Worm (Caenorhabditis elegans) whole organism, young adult: ENCODE data around the gene swan-2.

Experiments used
- B0035.1 ChIP-seq: sonication (generic microtip); optimal IDR thresholded peaks from 2 replicates; lab custom pipeline; 2016; ENCODE audit warnings: missing genetic modification characterization, mild to moderate bottlenecking, missing compliant biosample characterization, missing genotype, missing genetic modification reagents
- B0261.1 ChIP-seq: sonication (generic microtip); optimal IDR thresholded peaks from 2 replicates; lab custom pipeline; 2016; ENCODE audit warnings: mild to moderate bottlenecking, missing genetic modification characterization, moderate library complexity, missing compliant biosample characterization
- F22D6.2 ChIP-seq: sonication (generic microtip); optimal IDR thresholded peaks from 2 replicates; lab custom pipeline; 2016; ENCODE audit warnings: mild to moderate bottlenecking, missing genetic modification characterization, missing compliant biosample characterization
- F49E8.2 ChIP-seq: sonication (generic microtip); optimal IDR thresholded peaks from 3 replicates; lab custom pipeline; 2017; ENCODE audit warnings: missing genetic modification characterization, mild to moderate bottlenecking, missing compliant biosample characterization, antibody characterized with exemption, moderate library complexity; ENCODE audit not compliant: insufficient read depth
- F52B5.7 ChIP-seq: sonication (generic microtip); optimal IDR thresholded peaks from 2 replicates; lab custom pipeline; 2016; ENCODE audit warnings: mild to moderate bottlenecking, missing genetic modification characterization, missing compliant biosample characterization
- K12H6.12 ChIP-seq: fragments of 200-800 bp; sonication (Bioruptor generic); optimal IDR thresholded peaks from 2 replicates; lab custom pipeline; 2018; ENCODE audit warnings: mild to moderate bottlenecking, missing genetic modification characterization, missing compliant biosample characterization
- Y56A3A.18 ChIP-seq: fragments of 200-800 bp; sonication (Bioruptor generic); IDR thresholded peaks from 2 replicates; pipeline ENCODE4 v1.3.6; 2022; ENCODE audit warnings: missing genetic modification reagents, missing genetic modification characterization, missing compliant biosample characterization
- Y67H2A.10 ChIP-seq: fragments of 200-800 bp; sonication (Bioruptor generic); conservative IDR thresholded peaks from 2 replicates; pipeline ENCODE4 v1.3.6; 2022; ENCODE audit warnings: missing genetic modification reagents, missing genetic modification characterization, missing compliant biosample characterization
- Y79H2A.3 ChIP-seq: fragments of 200-800 bp; sonication (Bioruptor generic); conservative IDR thresholded peaks from 2 replicates; pipeline ENCODE4 v1.3.6; 2022; ENCODE audit warnings: missing genetic modification reagents, missing genetic modification characterization, missing compliant biosample characterization
- aptf-2 ChIP-seq: fragments of 200-800 bp; sonication (Bioruptor generic); conservative IDR thresholded peaks from 2 replicates; pipeline ENCODE4 v1.3.6; 2022; ENCODE audit warnings: missing genetic modification reagents, missing genetic modification characterization, missing compliant biosample characterization
- athp-1 ChIP-seq: sonication (generic microtip); optimal IDR thresholded peaks from 2 replicates; lab custom pipeline; 2017; ENCODE audit warnings: mild to moderate bottlenecking, missing genetic modification characterization, missing compliant biosample characterization
- bed-2 ChIP-seq: fragments of 200-800 bp; sonication (Bioruptor generic); IDR thresholded peaks from 2 replicates; pipeline ENCODE4 v1.3.6; 2022; ENCODE audit warnings: missing genetic modification reagents, missing genetic modification characterization, missing compliant biosample characterization
- ceh-100 ChIP-seq: fragments of 200-800 bp; sonication (Bioruptor generic); IDR thresholded peaks from 2 replicates; pipeline ENCODE4 v1.3.6; 2022; ENCODE audit warnings: missing genetic modification reagents, missing genetic modification characterization, missing compliant biosample characterization
- ceh-27 ChIP-seq: fragments of 200-800 bp; sonication (Bioruptor generic); optimal IDR thresholded peaks from 2 replicates; lab custom pipeline; 2018; ENCODE audit warnings: mild to moderate bottlenecking, missing genetic modification characterization, moderate library complexity, missing compliant biosample characterization
- die-1 ChIP-seq: sonication (generic microtip); optimal IDR thresholded peaks from 2 replicates; lab custom pipeline; 2016; ENCODE audit warnings: missing genotype, mild to moderate bottlenecking, missing genetic modification characterization, missing compliant biosample characterization
- dpff-1 ChIP-seq: sonication (generic microtip); optimal IDR thresholded peaks from 2 replicates; lab custom pipeline; 2017; ENCODE audit warnings: mild to moderate bottlenecking, missing genetic modification characterization, missing compliant biosample characterization
- hlh-12 ChIP-seq: sonication (generic microtip); optimal IDR thresholded peaks from 2 replicates; lab custom pipeline; 2016; ENCODE audit warnings: missing genetic modification characterization, missing compliant biosample characterization
- hmg-1.2 ChIP-seq: fragments of 200-800 bp; sonication (Bioruptor generic); IDR thresholded peaks from 2 replicates; pipeline ENCODE4 v1.3.6; 2022; ENCODE audit warnings: missing genetic modification reagents, missing genetic modification characterization, missing compliant biosample characterization
- lsy-27 ChIP-seq: sonication (generic microtip); optimal IDR thresholded peaks from 2 replicates; lab custom pipeline; 2017; ENCODE audit warnings: missing genetic modification characterization, mild to moderate bottlenecking, missing compliant biosample characterization, antibody characterized with exemption, missing genotype, borderline replicate concordance; ENCODE audit not compliant: insufficient read depth
- madf-6 ChIP-seq: fragments of 200-800 bp; sonication (Bioruptor generic); IDR thresholded peaks from 2 replicates; pipeline ENCODE4 v1.3.6; 2022; ENCODE audit warnings: missing genetic modification reagents, missing genetic modification characterization, missing compliant biosample characterization
- madf-8 ChIP-seq: fragments of 200-800 bp; sonication (Bioruptor generic); conservative IDR thresholded peaks from 2 replicates; pipeline ENCODE4 v1.3.6; 2022; ENCODE audit warnings: missing genetic modification reagents, missing genetic modification characterization, missing compliant biosample characterization
- nfya-1 ChIP-seq: sonication (generic microtip); optimal IDR thresholded peaks from 2 replicates; lab custom pipeline; 2017; ENCODE audit warnings: antibody characterized with exemption, missing compliant biosample characterization, missing genetic modification characterization, borderline replicate concordance; ENCODE audit not compliant: insufficient read depth
- nfyb-1 ChIP-seq: fragments of 200-800 bp; sonication (Bioruptor generic); IDR thresholded peaks from 2 replicates; pipeline ENCODE4 v1.3.6; 2022; ENCODE audit warnings: missing genetic modification reagents, missing genetic modification characterization, missing compliant biosample characterization
- nhr-27 ChIP-seq: fragments of 200-800 bp; sonication (Bioruptor generic); optimal IDR thresholded peaks from 2 replicates; lab custom pipeline; 2018; ENCODE audit warnings: mild to moderate bottlenecking, missing genetic modification characterization, moderate library complexity, missing compliant biosample characterization
- repo-1 ChIP-seq: sonication (generic microtip); optimal IDR thresholded peaks from 2 replicates; lab custom pipeline; 2017; ENCODE audit warnings: mild to moderate bottlenecking, missing genetic modification characterization, missing compliant biosample characterization
- rpc-1 ChIP-seq, 2 experiments: fragments of 150-350 bp in 1 of 2; sonication (generic microtip) in 1 of 2; optimal IDR thresholded peaks; 2 replicates each; lab custom pipeline; 2014 to 2018; ENCODE audit warnings: missing biosample characterization in 1 of 2, missing genetic modification characterization in 1 of 2, missing genetic modification reagents in 1 of 2, missing genotype in 1 of 2
- tlf-1 ChIP-seq: fragments of 200-800 bp; sonication (Bioruptor generic); optimal IDR thresholded peaks from 2 replicates; lab custom pipeline; 2018; ENCODE audit warnings: mild to moderate bottlenecking, missing genetic modification characterization, missing compliant biosample characterization
- zfh-2 ChIP-seq: fragments of 200-800 bp; sonication (Bioruptor generic); conservative IDR thresholded peaks from 2 replicates; pipeline ENCODE4 v1.3.6; 2022; ENCODE audit warnings: missing genetic modification reagents, missing genetic modification characterization, missing compliant biosample characterization

Gene swan-2

DNA sequence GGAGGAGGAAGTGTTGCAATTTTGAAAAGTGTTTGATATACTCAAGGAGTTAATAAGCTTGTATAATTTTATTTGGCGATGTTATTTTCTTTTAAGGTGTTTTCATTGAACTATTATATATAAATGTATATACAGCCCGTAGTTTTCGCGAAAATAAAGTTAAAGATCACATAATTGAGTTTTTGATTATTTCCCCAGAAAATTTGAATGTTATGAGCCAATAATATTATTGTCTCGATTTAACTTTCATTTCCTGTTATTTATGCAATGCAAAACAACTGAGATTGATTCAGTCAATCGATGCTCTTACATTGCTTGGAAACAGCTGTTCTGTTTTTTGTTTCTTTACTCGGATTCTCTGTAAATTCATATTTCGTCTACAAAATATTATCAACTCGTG lies 44.3 kb upstream of the swan-2 start, which contains the start of gene srx-133:
Gene srx-133 (plus strand): TSS at position 301 of the 400 bp plus-strand sequence.
- TF ChIP-seq ceh-100 (no peak), F52B5.7 (no peak), hlh-12 (tag; lab: Kevin White, UChicago) (no peak), lsy-27 (tag; lab: Kevin White, UChicago) (no peak), Y67H2A.10 (GFP tag; lab: Robert Waterston, UW) (no peak), athp-1 (no peak), F22D6.2 (tag; lab: Kevin White, UChicago) (no peak), nfyb-1 (no peak)

DNA sequence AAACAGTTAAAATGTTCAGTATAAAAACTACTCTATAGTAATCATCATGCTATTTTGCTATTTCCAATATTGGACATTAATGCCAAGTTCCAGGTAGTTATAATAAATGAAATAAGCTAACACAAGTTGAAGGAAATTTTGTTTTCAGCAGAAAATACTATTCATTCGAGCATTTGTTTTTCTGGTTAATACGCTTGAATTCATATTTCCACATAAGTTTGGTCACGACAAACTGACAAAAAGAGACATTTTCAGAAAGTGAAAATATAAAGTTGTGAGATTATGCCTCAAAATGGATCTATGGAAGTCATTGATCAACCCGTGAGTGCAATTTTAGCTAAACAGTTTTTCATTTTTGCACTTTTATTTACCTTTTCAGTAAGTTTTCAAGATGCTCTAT lies 41.1 kb upstream of the swan-2 start, which contains the start of gene srx-131:
Gene srx-131 (plus strand): TSS at position 301 of the 400 bp plus-strand sequence.
- TF ChIP-seq Y56A3A.18 (no peak), nfya-1 (no peak)

DNA sequence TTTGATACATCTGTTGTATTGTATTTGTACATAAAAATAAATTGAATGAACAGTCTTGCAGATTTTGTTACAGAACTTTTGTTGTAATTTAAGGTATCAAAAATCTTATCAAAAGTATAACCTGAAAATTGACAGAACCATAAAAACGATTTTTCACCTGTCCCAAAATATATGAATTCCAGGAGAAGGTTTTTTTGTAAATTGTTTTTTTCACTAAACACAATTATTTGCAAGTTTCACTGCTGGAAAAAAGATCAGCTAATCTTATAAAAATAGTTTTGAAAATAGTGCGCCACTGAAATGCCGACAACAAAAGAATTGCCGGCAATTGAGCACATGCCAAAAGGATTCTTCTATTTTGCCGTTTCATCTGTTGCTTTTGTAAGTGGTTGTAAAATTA lies 39.1 kb upstream of the swan-2 start, which contains the start of gene srx-130:
Gene srx-130 (plus strand): TSS at position 301 of the 400 bp plus-strand sequence.
- TF ChIP-seq ceh-27 (no peak), bed-2 (GFP tag; lab: Robert Waterston, UW) (no peak), nhr-27 (tag; lab: Kevin White, UChicago) (no peak), hlh-12 (tag; lab: Kevin White, UChicago) (no peak), aptf-2 (no peak), tlf-1 (no peak)

DNA sequence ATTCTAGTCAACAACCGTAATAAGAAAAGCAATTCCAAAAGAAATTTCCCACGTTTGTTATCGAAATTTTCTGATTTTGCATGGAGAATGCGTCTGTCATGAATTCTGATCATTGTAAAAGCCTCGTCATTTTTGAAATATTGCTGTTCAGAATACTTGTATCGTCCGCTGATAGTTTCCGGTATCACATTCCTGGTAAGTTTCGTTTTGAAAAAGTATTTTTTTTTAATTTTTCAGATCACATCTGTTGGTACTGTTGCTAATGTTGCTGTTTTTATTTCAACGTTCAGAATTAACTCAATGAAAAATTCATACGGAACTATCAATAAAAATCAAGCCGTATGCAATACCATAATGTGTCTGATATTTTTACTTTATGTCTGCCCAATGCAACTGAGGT lies 36.8 kb upstream of the swan-2 start, which contains the start of gene srx-17:
Gene srx-17 (plus strand): TSS at position 301 of the 400 bp plus-strand sequence.
- TF ChIP-seq dpff-1 (no peak), F52B5.7 (no peak), zfh-2 (GFP tag; lab: Robert Waterston, UW) (no peak), die-1 (no peak), repo-1 (tag; lab: Kevin White, UChicago) (no peak), F49E8.2 (tag; lab: Kevin White, UChicago) (no peak), B0261.1 (tag; lab: Kevin White, UChicago) (no peak), hmg-1.2 (GFP tag; lab: Robert Waterston, UW) (no peak), Y79H2A.3 (GFP tag; lab: Robert Waterston, UW) (no peak), B0035.1 (tag; lab: Kevin White, UChicago) (no peak), madf-6 (GFP tag; lab: Robert Waterston, UW) (no peak)

DNA sequence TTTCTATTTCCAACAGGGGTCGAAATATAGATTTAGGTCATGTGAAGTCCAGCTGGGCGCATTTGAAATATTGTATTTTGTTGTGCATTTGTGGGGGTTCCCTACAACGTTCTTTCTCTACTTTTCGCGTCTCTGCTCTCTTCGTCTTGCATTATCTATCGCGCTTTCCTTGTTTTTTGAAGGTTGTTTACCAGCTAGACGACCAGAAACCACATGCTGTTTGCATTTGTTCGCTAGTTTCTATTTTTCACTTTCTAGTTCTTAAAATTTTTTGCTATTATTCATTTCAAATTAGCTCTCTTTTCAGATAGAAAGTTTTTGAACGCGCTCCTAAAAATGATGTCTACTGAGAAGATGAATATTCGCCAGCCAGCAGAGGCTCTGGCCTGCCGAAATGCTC lies 35.4 kb upstream of the swan-2 start, which contains the start of gene F55B12.10:
Gene F55B12.10 (plus strand): TSS at position 301 of the 400 bp plus-strand sequence.
- TF ChIP-seq rpc-1 (optimal IDR thresholded peaks at IDR 0.05; lab: Kevin White, UChicago) (no peak), rpc-1 (tag; optimal IDR thresholded peaks at IDR 0.05; lab: Kevin White, UChicago) (no peak), K12H6.12 (tag; lab: Kevin White, UChicago) (peak; percentile 7)
- TF ChIP-seq, all 124 proteins: peak for 1

DNA sequence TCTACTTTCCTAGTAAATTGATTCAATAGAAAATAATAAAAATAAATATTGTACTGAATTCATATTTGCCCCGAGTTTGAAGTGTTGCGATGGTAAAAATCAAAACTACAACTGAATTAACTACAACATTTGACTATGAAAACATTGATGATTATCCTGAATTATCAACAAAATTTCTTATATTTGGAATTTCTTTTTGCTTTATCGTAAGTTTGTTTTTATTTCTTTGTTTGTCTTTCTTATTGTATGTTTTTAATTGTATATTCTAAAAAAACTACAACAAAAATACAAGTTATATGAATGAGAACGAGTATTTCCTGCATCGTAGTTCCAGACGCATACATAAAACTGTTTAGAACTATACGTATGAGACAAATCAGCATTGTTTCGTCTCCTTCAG lies 33.1 kb upstream of the swan-2 start, which contains the start of gene srx-128:
Gene srx-128 (plus strand): TSS at position 301 of the 400 bp plus-strand sequence.
- TF ChIP-seq madf-8 (GFP tag; lab: Robert Waterston, UW): no peak
- TF ChIP-seq, all 124 proteins: peak for 0
